2 worm cellular contexts compared by ENCODE assay signal in genomic region chrII:11854749-11855148, ce11.
A peak's percentile ranks its signal among the peaks of the same experiment; 100 is the strongest.
TF ChIP-seq lines count a peak whose summit lies in the region.

No protein-coding gene starts in this region.

TF ChIP-seq in whole organism, L1 larva, 84 proteins besides CTCF, POLR2A, EP300 and RAD21:
- TF ChIP-seq blmp-1 (tag; optimal IDR thresholded peaks at IDR 0.05; lab: Kevin White, UChicago) = peak; percentile 70
- no peak for TF ChIP-seq efl-1 (optimal IDR thresholded peaks at IDR 0.05; lab: Kevin White, UChicago)
- peak in 1 of 2 experiments; percentile 30 for TF ChIP-seq efl-1 (GFP tag; optimal IDR thresholded peaks at IDR 0.05 in 1 of 2; lab: Kevin White, UChicago)
- no peak for TF ChIP-seq snu-23 (GFP tag; optimal IDR thresholded peaks at IDR 0.05; lab: Kevin White, UChicago)
- TF ChIP-seq lsy-2 (tag; optimal IDR thresholded peaks at IDR 0.05; lab: Kevin White, UChicago) = peak in 1 of 2 experiments; percentile 1
- peak in 1 of 6 experiments; percentile 32 for TF ChIP-seq elt-3 (tag; optimal IDR thresholded peaks at IDR 0.05; lab: Kevin White, UChicago)
- no peak for TF ChIP-seq rnt-1 (tag; optimal IDR thresholded peaks at IDR 0.05; lab: Kevin White, UChicago)
- TF ChIP-seq sox-4 (tag; optimal IDR thresholded peaks at IDR 0.05; lab: Kevin White, UChicago) = no peak
- TF ChIP-seq nhr-90 (tag; optimal IDR thresholded peaks at IDR 0.05; lab: Kevin White, UChicago; ENCODE audit: poor library complexity) = no peak
- TF ChIP-seq nhr-85 (tag; lab: Kevin White, UChicago) = peak; percentile 74

TF ChIP-seq in whole organism, L4 larva, 104 proteins besides CTCF, POLR2A, EP300 and RAD21:
- TF ChIP-seq lir-3 (tag; optimal IDR thresholded peaks at IDR 0.05; lab: Kevin White, UChicago) = no peak
- peak; percentile 33 for TF ChIP-seq nhr-28 (tag; optimal IDR thresholded peaks at IDR 0.05; lab: Kevin White, UChicago)
- TF ChIP-seq sdz-12 (GFP tag; optimal IDR thresholded peaks at IDR 0.05; lab: Kevin White, UChicago) = no peak
- no peak for TF ChIP-seq nhr-11 (tag; optimal IDR thresholded peaks at IDR 0.05; lab: Kevin White, UChicago)
- no peak for TF ChIP-seq snpc-4 (tag; optimal IDR thresholded peaks at IDR 0.05; lab: Kevin White, UChicago)
- TF ChIP-seq hlh-30 (tag; optimal IDR thresholded peaks at IDR 0.05; lab: Kevin White, UChicago; ENCODE audit: insufficient read depth) = peak; percentile 29
- TF ChIP-seq D1046.2 (GFP tag; IDR thresholded peaks at IDR 0.05; lab: Robert Waterston, UW) = no peak
- no peak for TF ChIP-seq fkh-10 (GFP tag; optimal IDR thresholded peaks at IDR 0.05; lab: Kevin White, UChicago)
- no peak for TF ChIP-seq aly-2 (tag; optimal IDR thresholded peaks at IDR 0.05; lab: Kevin White, UChicago)
- TF ChIP-seq ctbp-1 (GFP tag; IDR thresholded peaks at IDR 0.05; lab: Robert Waterston, UW) = no peak
- no peak for TF ChIP-seq unc-130 (GFP tag; optimal IDR thresholded peaks at IDR 0.05; lab: Kevin White, UChicago)
- TF ChIP-seq spr-1 (tag; optimal IDR thresholded peaks at IDR 0.05; lab: Kevin White, UChicago) = no peak

Comparison
In these comparisons a context has a peak if more than half of its experiments do, and no peak if none do; other contexts are left out.
1. Of the 29 proteins assayed by ChIP-seq in both whole organism, L4 larva and whole organism, L1 larva: peak only in whole organism, L4 larva: nhr-28; only in whole organism, L1 larva: none; in both: none; in neither: 27; mixed calls (peak in some experiments, not most) for 1.